Fruit fly (Drosophila melanogaster): ENCODE measurements around the gene ppk28.

Gene ppk28

DNA sequence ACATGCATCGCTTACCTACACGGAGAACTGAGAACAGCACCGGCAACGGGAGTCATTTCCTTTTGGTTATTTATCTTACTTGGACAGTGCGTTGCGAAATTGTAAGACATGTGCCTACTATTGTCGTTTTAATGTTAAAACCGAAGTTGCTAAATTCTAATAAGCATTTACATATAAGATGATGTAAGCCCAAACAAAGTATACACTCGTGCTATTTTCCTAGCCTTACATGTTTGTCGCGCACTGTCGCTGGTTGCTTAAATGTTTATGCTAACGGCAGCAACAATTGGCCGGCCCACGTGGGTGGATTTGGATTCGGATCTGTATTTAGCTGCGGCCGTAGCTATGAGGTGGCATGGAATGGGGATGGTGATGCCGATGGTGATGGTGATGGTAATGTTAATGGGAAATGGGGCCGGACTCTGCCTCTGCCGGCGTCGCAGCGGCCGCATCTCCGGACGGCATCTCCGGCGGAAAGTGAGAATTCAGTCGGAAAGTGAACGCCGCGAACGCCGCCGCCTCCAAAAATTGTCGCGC is 5.4 kb downstream of the ppk28 start, which contains the start of gene CG4829 (continued):
- peak; percentile 78 for TF ChIP-seq CG10959 (GFP tag; IDR thresholded peaks at IDR 0.05)
- TF ChIP-seq sens-2 (GFP tag; IDR thresholded peaks at IDR 0.05): peak; percentile 81
- TF ChIP-seq br (optimal IDR thresholded peaks at IDR 0.05): no peak
- TF ChIP-seq hbn (GFP tag; IDR thresholded peaks at IDR 0.05; ENCODE audit: partially characterized antibody): no peak
- peak; percentile 83 for TF ChIP-seq Sox100B (GFP tag; optimal IDR thresholded peaks at IDR 0.05)
- peak; percentile 74 for TF ChIP-seq sim (GFP tag; IDR thresholded peaks at IDR 0.05)
- peak; percentile 33 for TF ChIP-seq CG4617 (GFP tag; optimal IDR thresholded peaks at IDR 0.05; ENCODE audit: borderline replicate concordance)
- peak; percentile 87 for TF ChIP-seq CG6689 (GFP tag; IDR thresholded peaks at IDR 0.05)
- TF ChIP-seq CG12391 (tag; optimal IDR thresholded peaks at IDR 0.05): peak; percentile 85
- TF ChIP-seq NFAT (GFP tag; IDR thresholded peaks at IDR 0.05): peak; percentile 72; the same call in 1 of the 2 replicates
- TF ChIP-seq CG12659 (GFP tag; optimal IDR thresholded peaks at IDR 0.05): peak; percentile 85
- TF ChIP-seq CG14965 (GFP tag; optimal IDR thresholded peaks at IDR 0.05; ENCODE audit: borderline replicate concordance): peak; percentile 23
- peak; percentile 82 for TF ChIP-seq CG10654 (GFP tag; optimal IDR thresholded peaks at IDR 0.05)
- TF ChIP-seq CG2120 (GFP tag; optimal IDR thresholded peaks at IDR 0.05): peak; percentile 85
- TF ChIP-seq Awh (GFP tag; IDR thresholded peaks at IDR 0.05): peak; percentile 83
- TF ChIP-seq CG17612 (GFP tag; IDR thresholded peaks at IDR 0.05): peak; percentile 72; the same call in 1 of the 2 replicates
- TF ChIP-seq Mes4 (GFP tag; optimal IDR thresholded peaks at IDR 0.05): peak; percentile 84
- TF ChIP-seq CG2712 (tag; optimal IDR thresholded peaks at IDR 0.05): peak; percentile 90
- no peak for TF ChIP-seq pita (GFP tag; optimal IDR thresholded peaks at IDR 0.05)
- TF ChIP-seq Mad (GFP tag; optimal IDR thresholded peaks at IDR 0.05): peak; percentile 77
- TF ChIP-seq Taf1 (GFP tag; IDR thresholded peaks at IDR 0.05): peak; percentile 54
- peak; percentile 44 for TF ChIP-seq CG31388 (GFP tag; optimal IDR thresholded peaks at IDR 0.05)
- peak; percentile 67 for TF ChIP-seq gcm2 (GFP tag; optimal IDR thresholded peaks at IDR 0.05)
- no peak for TF ChIP-seq dan (GFP tag; IDR thresholded peaks at IDR 0.05)
- TF ChIP-seq Opbp (GFP tag; IDR thresholded peaks at IDR 0.05; ENCODE audit: partially characterized antibody): no peak
- TF ChIP-seq wdn (GFP tag; IDR thresholded peaks at IDR 0.05): peak; percentile 70; the same call in 1 of the 2 replicates
- no peak for TF ChIP-seq sna (GFP tag; IDR thresholded peaks at IDR 0.05; ENCODE audit: partially characterized antibody)
- TF ChIP-seq CG12071 (GFP tag; optimal IDR thresholded peaks at IDR 0.05): peak; percentile 95
- TF ChIP-seq Lpt (GFP tag; optimal IDR thresholded peaks at IDR 0.05): no peak
- peak; percentile 84 for TF ChIP-seq ara (GFP tag; IDR thresholded peaks at IDR 0.05)
- TF ChIP-seq Vsx1 (GFP tag; optimal IDR thresholded peaks at IDR 0.05): peak; percentile 67
- peak; percentile 93 for TF ChIP-seq CG15269 (tag; optimal IDR thresholded peaks at IDR 0.05)
- peak; percentile 17; the same call in 1 of the 2 replicates for TF ChIP-seq ham (GFP tag; IDR thresholded peaks at IDR 0.05)
- no peak for TF ChIP-seq CG14860 (GFP tag; IDR thresholded peaks at IDR 0.05; ENCODE audit: partially characterized antibody)
- TF ChIP-seq amos (GFP tag; IDR thresholded peaks at IDR 0.05; ENCODE audit: partially characterized antibody): no peak
- TF ChIP-seq YL-1 (GFP tag; optimal IDR thresholded peaks at IDR 0.05): no peak
- TF ChIP-seq scrt (GFP tag; optimal IDR thresholded peaks at IDR 0.05): peak; percentile 85
- TF ChIP-seq maf-S (GFP tag; optimal IDR thresholded peaks at IDR 0.05): peak; percentile 75
- TF ChIP-seq chm (GFP tag; IDR thresholded peaks at IDR 0.05): peak; percentile 87; the same call in 1 of the 2 replicates
- peak; percentile 74 for TF ChIP-seq trem (tag; optimal IDR thresholded peaks at IDR 0.05)
- peak; percentile 63 for TF ChIP-seq CG12236 (GFP tag; optimal IDR thresholded peaks at IDR 0.05)
- no peak for TF ChIP-seq pros (GFP tag; optimal IDR thresholded peaks at IDR 0.05)
- TF ChIP-seq B-H1 (GFP tag; IDR thresholded peaks at IDR 0.05): peak; percentile 82
- peak; percentile 79 for TF ChIP-seq CG11696 (GFP tag; IDR thresholded peaks at IDR 0.05)
- peak; percentile 84 for TF ChIP-seq CG32532 (GFP tag; IDR thresholded peaks at IDR 0.05)
- peak; percentile 58 for TF ChIP-seq CG34376 (GFP tag; optimal IDR thresholded peaks at IDR 0.05)
- peak; percentile 86 for TF ChIP-seq bcd (GFP tag; optimal IDR thresholded peaks at IDR 0.05)
- TF ChIP-seq Nf-YA (GFP tag; IDR thresholded peaks at IDR 0.05): peak; percentile 72
- TF ChIP-seq B-H2 (GFP tag; optimal IDR thresholded peaks at IDR 0.05): peak; percentile 75
- peak; percentile 74 for TF ChIP-seq dm (GFP tag; optimal IDR thresholded peaks at IDR 0.05)
- no peak for TF ChIP-seq Bgb (GFP tag; IDR thresholded peaks at IDR 0.05; ENCODE audit: partially characterized antibody)

All from whole organism, embryonic.